Worm (Caenorhabditis elegans): ENCODE data around the gene bet-2.

The bet-2 gene

ce11 chrX:10599719-10600155, 30.7 kb downstream of the bet-2 start (continued):
- TF ChIP-seq ama-1 (optimal IDR thresholded peaks at IDR 0.05) (no peak), nhr-77 (tag; optimal IDR thresholded peaks at IDR 0.05) (no peak), C34F6.9 (tag; optimal IDR thresholded peaks at IDR 0.05) (no peak), ceh-16 (tag; optimal IDR thresholded peaks at IDR 0.05) (no peak), F13H6.1 (tag; optimal IDR thresholded peaks at IDR 0.05) (no peak), sma-3 (GFP tag; optimal IDR thresholded peaks at IDR 0.05) (peak; percentile 26), zag-1 (tag; optimal IDR thresholded peaks at IDR 0.05) (no peak), fos-1 (tag; optimal IDR thresholded peaks at IDR 0.05) (peak; percentile 71), blmp-1 (tag; optimal IDR thresholded peaks at IDR 0.05; ENCODE audit: insufficient read depth) (peak; percentile 25), nhr-23 (tag; optimal IDR thresholded peaks at IDR 0.05) (no peak), nhr-237 (tag; optimal IDR thresholded peaks at IDR 0.05) (no peak), ztf-4 (tag; optimal IDR thresholded peaks at IDR 0.05) (no peak), aly-2 (tag; optimal IDR thresholded peaks at IDR 0.05) (no peak)

DNA sequence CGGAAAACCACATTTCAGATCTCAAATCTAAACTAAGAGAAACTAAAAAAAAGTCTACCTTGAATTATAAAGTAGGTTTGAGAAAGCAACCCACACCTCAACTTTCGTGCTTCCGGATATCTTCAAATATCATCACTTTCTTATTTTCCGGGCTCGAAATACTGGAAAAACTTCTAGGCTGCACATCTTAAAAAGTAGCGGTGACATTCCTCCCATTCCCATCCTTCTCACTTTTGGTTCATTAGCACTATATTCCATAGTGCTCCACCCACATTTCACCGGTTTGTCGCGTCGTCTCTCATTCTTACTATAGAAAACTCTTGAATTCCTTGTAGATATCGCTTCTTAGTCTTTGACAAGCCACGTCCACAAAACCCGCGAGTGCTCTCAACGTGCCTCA, 35.3 kb downstream of the bet-2 start, which contains the start of gene flp-19:
flp-19 (plus strand) TSS at position 301 of the 400 bp plus-strand sequence.
- TF ChIP-seq blmp-1 (tag; optimal IDR thresholded peaks at IDR 0.05; ENCODE audit: insufficient read depth) = no peak
- TF ChIP-seq sem-4 (tag; optimal IDR thresholded peaks at IDR 0.05) = no peak
- TF ChIP-seq ceh-82 (tag; optimal IDR thresholded peaks at IDR 0.05) = no peak
- no peak for TF ChIP-seq sma-9 (GFP tag; optimal IDR thresholded peaks at IDR 0.05)
- no peak for TF ChIP-seq sma-9 (tag; optimal IDR thresholded peaks at IDR 0.05)
- no peak for TF ChIP-seq nhr-237 (tag; optimal IDR thresholded peaks at IDR 0.05)
- no peak for TF ChIP-seq mdl-1 (tag; optimal IDR thresholded peaks at IDR 0.05)

- no peak for TF ChIP-seq mab-5 (tag; optimal IDR thresholded peaks at IDR 0.05)
- no peak for TF ChIP-seq ztf-4 (tag; optimal IDR thresholded peaks at IDR 0.05)
- no peak for TF ChIP-seq lin-11 (tag; optimal IDR thresholded peaks at IDR 0.05)
- TF ChIP-seq egl-27 (tag; optimal IDR thresholded peaks at IDR 0.05) = no peak
- no peak for TF ChIP-seq mdl-1 (tag; optimal IDR thresholded peaks at IDR 0.05)
- no peak for TF ChIP-seq elt-3 (tag; optimal IDR thresholded peaks at IDR 0.05)
- no peak for TF ChIP-seq lsy-2 (tag; optimal IDR thresholded peaks at IDR 0.05)
- no peak for TF ChIP-seq aly-2 (tag; optimal IDR thresholded peaks at IDR 0.05)
- no peak for TF ChIP-seq mbf-1 (tag; optimal IDR thresholded peaks at IDR 0.05)
- TF ChIP-seq ztf-11 (tag; optimal IDR thresholded peaks at IDR 0.05) = no peak
- TF ChIP-seq nhr-10 (tag; optimal IDR thresholded peaks at IDR 0.05) = no peak
- TF ChIP-seq nhr-12 (tag; optimal IDR thresholded peaks at IDR 0.05) = no peak
- TF ChIP-seq nhr-77 (tag; optimal IDR thresholded peaks at IDR 0.05) = no peak
- no peak for TF ChIP-seq nhr-129 (tag; optimal IDR thresholded peaks at IDR 0.05)
- TF ChIP-seq peb-1 (tag; optimal IDR thresholded peaks at IDR 0.05) = no peak
- no peak for TF ChIP-seq fos-1 (tag; optimal IDR thresholded peaks at IDR 0.05)
- TF ChIP-seq unc-55 (GFP tag; optimal IDR thresholded peaks at IDR 0.05) = no peak
- TF ChIP-seq Y55F3AM.14 (GFP tag; optimal IDR thresholded peaks at IDR 0.05) = no peak
Observed at ce11 chrX:10609878-10610277, 40.8 kb downstream of the bet-2 start.

DNA sequence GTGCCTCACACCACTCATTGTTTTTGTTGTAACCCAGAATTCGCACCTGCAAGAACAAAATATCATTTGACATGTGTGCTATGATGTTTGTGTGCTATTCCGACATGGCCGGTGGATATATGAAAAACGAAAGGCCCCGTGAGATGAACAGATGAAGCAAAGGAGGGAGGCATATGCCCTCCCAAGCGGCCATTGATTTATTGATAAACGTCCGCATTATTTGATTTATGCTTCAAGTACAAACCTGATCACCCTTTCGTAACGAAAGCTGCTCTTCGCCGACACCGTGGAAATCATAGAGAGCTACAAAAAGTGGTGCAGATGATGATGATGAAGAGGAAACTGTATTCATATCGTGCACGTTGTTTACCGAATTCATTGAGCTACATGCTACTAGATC, 43.3 kb downstream of the bet-2 start:
- TF ChIP-seq lsy-2 (tag; optimal IDR thresholded peaks at IDR 0.05) = no peak
- no peak for TF ChIP-seq sma-3 (GFP tag; optimal IDR thresholded peaks at IDR 0.05)
- TF ChIP-seq sma-9 (GFP tag; optimal IDR thresholded peaks at IDR 0.05) = no peak
- no peak for TF ChIP-seq sma-9 (tag; optimal IDR thresholded peaks at IDR 0.05)
- no peak for TF ChIP-seq alr-1 (tag; optimal IDR thresholded peaks at IDR 0.05)
- TF ChIP-seq nhr-237 (tag; optimal IDR thresholded peaks at IDR 0.05) = no peak
- no peak for TF ChIP-seq ztf-11 (tag; optimal IDR thresholded peaks at IDR 0.05)
- TF ChIP-seq mbf-1 (tag; optimal IDR thresholded peaks at IDR 0.05) = no peak

ce11 chrX:10616041-10616440, 47.0 kb downstream of the bet-2 start:
- TF ChIP-seq snpc-4 (tag; optimal IDR thresholded peaks at IDR 0.05) (no peak), nhr-237 (tag; optimal IDR thresholded peaks at IDR 0.05) (no peak), unc-55 (GFP tag; optimal IDR thresholded peaks at IDR 0.05) (peak; percentile 2), nhr-129 (tag; optimal IDR thresholded peaks at IDR 0.05) (peak; percentile 1)

ce11 chrX:10617815-10618214, 48.7 kb downstream of the bet-2 start:
- TF ChIP-seq nhr-237 (tag; optimal IDR thresholded peaks at IDR 0.05) (no peak), fos-1 (tag; optimal IDR thresholded peaks at IDR 0.05) (peak; percentile 90)

Measured in whole organism, L2 larva.